Fruit fly (Drosophila melanogaster): Measurements from ENCODE around the gene Mat89Ba.

Mat89Ba gene

DNA sequence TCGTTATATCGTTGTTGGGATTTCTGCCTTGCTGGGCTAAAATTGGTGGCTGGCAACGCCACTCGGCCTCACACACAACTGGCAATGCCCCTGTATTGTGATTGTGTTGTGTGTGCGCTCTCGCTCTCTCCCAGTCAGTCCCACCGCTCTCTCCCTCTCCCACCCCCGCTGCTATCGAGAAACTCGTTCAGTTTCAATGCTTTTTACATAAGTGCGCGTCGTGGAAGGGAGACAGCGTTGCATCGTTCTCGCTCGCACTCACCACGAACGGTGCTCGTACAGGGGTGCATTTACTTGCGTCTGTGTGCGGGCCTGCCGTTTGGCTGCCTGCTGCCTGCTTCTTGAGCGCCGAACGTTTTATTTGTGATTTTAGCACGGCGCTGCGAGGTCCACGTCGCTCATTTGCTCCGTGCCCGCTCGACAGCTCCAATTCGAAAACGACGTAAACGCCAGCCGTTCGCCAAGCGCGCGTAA lies 29.7 kb downstream of the Mat89Ba start (continued):
- TF ChIP-seq svp (GFP tag) = peak; percentile 93
- no peak for TF ChIP-seq pdm3 (GFP tag; optimal IDR thresholded peaks at IDR 0.05)
- peak; percentile 22 for TF ChIP-seq CG3032 (tag; optimal IDR thresholded peaks at IDR 0.05)
- TF ChIP-seq Sox102F (GFP tag; optimal IDR thresholded peaks at IDR 0.05) = peak; percentile 57
- TF ChIP-seq OdsH (GFP tag; optimal IDR thresholded peaks at IDR 0.05) = no peak
- TF ChIP-seq CG7368 (GFP tag; optimal IDR thresholded peaks at IDR 0.05) = peak; percentile 64
- TF ChIP-seq achi (GFP tag; optimal IDR thresholded peaks at IDR 0.05) = no peak

DNA sequence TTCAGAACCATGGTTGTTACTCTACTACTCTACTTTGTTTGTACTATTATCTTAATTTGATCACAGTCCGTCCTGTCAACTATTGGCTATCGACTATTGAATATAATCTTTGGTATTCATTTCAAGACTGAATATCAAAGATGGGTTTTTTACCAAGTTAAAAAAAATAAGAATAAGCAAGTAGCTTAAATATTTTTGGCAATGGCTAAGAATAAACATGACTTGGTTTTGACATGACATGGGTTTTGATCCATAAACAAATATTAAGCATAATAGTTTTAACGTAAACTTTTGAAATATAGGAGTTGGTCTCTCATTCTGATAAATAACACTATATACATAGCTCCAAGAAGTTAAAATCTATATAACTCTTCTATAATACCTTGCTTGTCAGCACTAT lies 30.4 kb downstream of the Mat89Ba start:
- TF ChIP-seq Lpt (GFP tag; optimal IDR thresholded peaks at IDR 0.05) (no peak), CG3032 (tag; optimal IDR thresholded peaks at IDR 0.05) (no peak), Hr4 (GFP tag; optimal IDR thresholded peaks at IDR 0.05) (peak; percentile 7), CG11762 (GFP tag; optimal IDR thresholded peaks at IDR 0.05; ENCODE audit: insufficient read depth) (no peak), achi (GFP tag; optimal IDR thresholded peaks at IDR 0.05) (no peak), svp (GFP tag) (no peak), CG11902 (GFP tag; optimal IDR thresholded peaks at IDR 0.05) (no peak), Sox102F (GFP tag; optimal IDR thresholded peaks at IDR 0.05) (no peak), cyc (GFP tag; optimal IDR thresholded peaks at IDR 0.05) (no peak), Ets96B (tag; optimal IDR thresholded peaks at IDR 0.05) (no peak), CG34406 (GFP tag; optimal IDR thresholded peaks at IDR 0.05) (no peak), CG6854 (GFP tag; optimal IDR thresholded peaks at IDR 0.05) (no peak), fkh (GFP tag; optimal IDR thresholded peaks at IDR 0.05) (no peak), CG8632 (GFP tag; optimal IDR thresholded peaks at IDR 0.05) (no peak), salr (GFP tag; optimal IDR thresholded peaks at IDR 0.05) (peak in 1 of 2 experiments; percentile 88), CG16779 (tag; optimal IDR thresholded peaks at IDR 0.05) (no peak), CG8319 (GFP tag; optimal IDR thresholded peaks at IDR 0.05) (no peak), esn (GFP tag; optimal IDR thresholded peaks at IDR 0.05) (peak; percentile 23), CG6163 (GFP tag; IDR thresholded peaks at IDR 0.05) (no peak), Smox (GFP tag; optimal IDR thresholded peaks at IDR 0.05) (peak; percentile 51), Hr39 (GFP tag; optimal IDR thresholded peaks at IDR 0.05) (no peak), pdm3 (GFP tag; optimal IDR thresholded peaks at IDR 0.05) (no peak), dac (GFP tag; optimal IDR thresholded peaks at IDR 0.05) (no peak), net (GFP tag; optimal IDR thresholded peaks at IDR 0.05) (no peak), CG6276 (GFP tag; optimal IDR thresholded peaks at IDR 0.05) (peak; percentile 42), fd59A (GFP tag; optimal IDR thresholded peaks at IDR 0.05) (peak; percentile 25), Blimp-1 (GFP tag; optimal IDR thresholded peaks at IDR 0.05) (no peak), Sox15 (GFP tag; optimal IDR thresholded peaks at IDR 0.05) (peak; percentile 11), CG6792 (GFP tag; optimal IDR thresholded peaks at IDR 0.05) (no peak), Gug (GFP tag; IDR thresholded peaks at IDR 0.05) (no peak), acj6 (GFP tag; optimal IDR thresholded peaks at IDR 0.05) (no peak), topi (GFP tag; optimal IDR thresholded peaks at IDR 0.05) (no peak), CG32006 (GFP tag; optimal IDR thresholded peaks at IDR 0.05) (peak; percentile 69), Sox14 (GFP tag; optimal IDR thresholded peaks at IDR 0.05) (no peak), CG6808 (GFP tag; optimal IDR thresholded peaks at IDR 0.05) (peak; percentile 24), CG11294 (GFP tag; IDR thresholded peaks at IDR 0.05) (no peak), CG8119 (GFP tag; IDR thresholded peaks at IDR 0.05) (no peak), CG15336 (GFP tag; IDR thresholded peaks at IDR 0.05) (no peak), CG1621 (tag; optimal IDR thresholded peaks at IDR 0.05) (no peak), eg (GFP tag; IDR thresholded peaks at IDR 0.05) (no peak), CG4318 (GFP tag; optimal IDR thresholded peaks at IDR 0.05) (peak; percentile 61), ss (GFP tag; optimal IDR thresholded peaks at IDR 0.05) (no peak), Eip75B (GFP tag; optimal IDR thresholded peaks at IDR 0.05) (no peak), CG10669 (GFP tag; optimal IDR thresholded peaks at IDR 0.05) (no peak), Ets21C (GFP tag; optimal IDR thresholded peaks at IDR 0.05) (no peak), fd85E (GFP tag; optimal IDR thresholded peaks at IDR 0.05) (no peak), dsx (GFP tag; optimal IDR thresholded peaks at IDR 0.05; ENCODE audit: poor library complexity, severe bottlenecking) (no peak), Hr38 (GFP tag; optimal IDR thresholded peaks at IDR 0.05) (no peak)
